Worm (Caenorhabditis elegans): ENCODE data around the gene srj-49.

The srj-49 gene

ce11 chrV:2845771-2846170 is 2.4 kb downstream of the srj-49 start, which contains the start of gene srj-44:
TSS of gene srj-44 (minus strand) at chrV:2845871.
- TF ChIP-seq ccch-3 (GFP tag; optimal IDR thresholded peaks at IDR 0.05) (no peak), chd-7 (tag; optimal IDR thresholded peaks at IDR 0.05) (no peak), B0035.1 (tag; optimal IDR thresholded peaks at IDR 0.05) (no peak), lsy-27 (tag; optimal IDR thresholded peaks at IDR 0.05; ENCODE audit: borderline replicate concordance, insufficient read depth) (no peak), tbp1 (GFP tag; optimal IDR thresholded peaks at IDR 0.05) (no peak), ztf-18 (tag; optimal IDR thresholded peaks at IDR 0.05) (no peak), F33H1.4 (GFP tag; IDR thresholded peaks at IDR 0.05) (no peak), lin-40 (tag; optimal IDR thresholded peaks at IDR 0.05) (no peak), T26A5.8 (tag; optimal IDR thresholded peaks at IDR 0.05) (no peak), tbx-9 (tag; optimal IDR thresholded peaks at IDR 0.05; ENCODE audit: borderline replicate concordance) (no peak), dox-1 (GFP tag; IDR thresholded peaks at IDR 0.05) (no peak), akir-1 (GFP tag; optimal IDR thresholded peaks at IDR 0.05) (no peak), nhr-179 (tag; optimal IDR thresholded peaks at IDR 0.05) (no peak), ztf-25 (GFP tag; IDR thresholded peaks at IDR 0.05) (no peak), hmg-1.2 (GFP tag; IDR thresholded peaks at IDR 0.05) (no peak), nhr-80 (tag; optimal IDR thresholded peaks at IDR 0.05) (no peak)

ce11 chrV:2836501-2836900 is 11.6 kb downstream of the srj-49 start, which contains the start of gene srj-45:
TSS of gene srj-45 (minus strand) at chrV:2836601.
- TF ChIP-seq akir-1 (GFP tag; optimal IDR thresholded peaks at IDR 0.05) (no peak), hlh-12 (tag; optimal IDR thresholded peaks at IDR 0.05) (no peak), nhr-80 (tag; optimal IDR thresholded peaks at IDR 0.05) (no peak), dpff-1 (tag; optimal IDR thresholded peaks at IDR 0.05) (no peak)

DNA sequence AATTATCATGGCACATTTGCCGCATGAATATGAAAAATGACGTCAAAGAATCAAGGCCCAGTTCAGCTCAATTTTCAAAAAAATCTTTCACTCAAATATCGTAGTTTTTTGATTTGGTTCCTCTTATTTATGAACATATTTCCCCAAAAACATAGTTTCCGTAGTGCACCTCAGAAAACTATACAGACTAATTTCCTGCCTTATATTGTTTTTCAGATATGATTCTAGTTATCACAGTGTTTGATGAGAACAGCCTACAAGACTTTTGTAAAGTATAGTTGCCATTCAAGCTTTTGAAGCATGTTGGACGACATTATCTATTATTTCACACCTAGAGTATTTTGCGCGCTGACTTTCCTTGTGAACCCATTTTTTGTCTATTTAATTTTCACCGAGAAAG is 15.5 kb downstream of the srj-49 start, which contains the start of gene srj-50:
Gene srj-50, plus strand, starts transcription at position 301 of the 400 bp plus-strand sequence.
- no peak for TF ChIP-seq attf-3 (GFP tag; conservative IDR thresholded peaks at IDR 0.05)
- no peak for TF ChIP-seq egl-44 (GFP tag; IDR thresholded peaks at IDR 0.05)
- no peak for TF ChIP-seq F57A8.1 (GFP tag; optimal IDR thresholded peaks at IDR 0.05)
- TF ChIP-seq hrde-1 (tag; optimal IDR thresholded peaks at IDR 0.05; ENCODE audit: borderline replicate concordance) = no peak
- TF ChIP-seq nhr-80 (tag; optimal IDR thresholded peaks at IDR 0.05) = no peak
- TF ChIP-seq F23B12.7 (tag; optimal IDR thresholded peaks at IDR 0.05; ENCODE audit: insufficient read depth) = no peak
- no peak for TF ChIP-seq B0261.1 (tag; optimal IDR thresholded peaks at IDR 0.05)
- no peak for TF ChIP-seq C06A6.2 (GFP tag; conservative IDR thresholded peaks at IDR 0.05)
- TF ChIP-seq dpff-1 (tag; optimal IDR thresholded peaks at IDR 0.05) = no peak
- no peak for TF ChIP-seq aptf-2 (GFP tag; conservative IDR thresholded peaks at IDR 0.05)

DNA sequence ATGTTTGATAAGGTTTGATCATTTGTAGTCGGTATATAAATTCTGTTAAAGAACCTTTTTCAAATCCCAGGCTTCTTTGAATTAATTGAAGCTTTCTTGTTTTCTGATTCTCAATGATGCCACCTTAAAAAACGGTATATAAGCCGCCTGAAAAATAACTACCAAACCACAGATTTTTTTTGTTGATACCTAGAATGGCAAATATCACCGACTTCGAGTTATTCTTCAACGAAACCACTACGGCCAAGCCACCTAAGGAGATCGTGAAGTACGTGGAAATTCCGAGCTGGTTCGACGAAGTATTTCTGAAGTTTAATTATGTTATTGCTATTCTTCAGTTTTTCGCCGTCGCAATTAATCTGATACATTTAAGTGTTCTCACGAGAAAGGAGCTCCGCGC is 17.3 kb downstream of the srj-49 start, which contains the start of gene srw-2:
Gene srw-2, plus strand, starts transcription at position 62 of the 400 bp plus-strand sequence.
- TF ChIP-seq attf-6 (GFP tag; IDR thresholded peaks at IDR 0.05) (no peak), ceh-79 (tag; optimal IDR thresholded peaks at IDR 0.05) (no peak), pha-4 (tag; optimal IDR thresholded peaks at IDR 0.05) (no peak), atf-7 (tag; optimal IDR thresholded peaks at IDR 0.05) (no peak), ztf-26 (tag; optimal IDR thresholded peaks at IDR 0.05) (no peak), C17E4.6 (GFP tag; IDR thresholded peaks at IDR 0.05) (no peak), nfya-2 (GFP tag; IDR thresholded peaks at IDR 0.05) (no peak), attf-5 (GFP tag; optimal IDR thresholded peaks at IDR 0.05) (no peak), somi-1 (GFP tag; optimal IDR thresholded peaks at IDR 0.05) (no peak), tbx-9 (tag; optimal IDR thresholded peaks at IDR 0.05; ENCODE audit: borderline replicate concordance) (no peak), dpl-1 (GFP tag; optimal IDR thresholded peaks at IDR 0.05) (no peak), hlh-12 (tag; optimal IDR thresholded peaks at IDR 0.05) (no peak), ztf-18 (tag; optimal IDR thresholded peaks at IDR 0.05) (no peak), ztf-6 (GFP tag; IDR thresholded peaks at IDR 0.05) (no peak), athp-1 (tag; optimal IDR thresholded peaks at IDR 0.05) (no peak), Y67H2A.10 (GFP tag; conservative IDR thresholded peaks at IDR 0.05) (no peak), F37B4.10 (GFP tag; IDR thresholded peaks at IDR 0.05) (no peak), C06A6.2 (GFP tag; conservative IDR thresholded peaks at IDR 0.05) (no peak), ama-1 (optimal IDR thresholded peaks at IDR 0.05) (no peak), ama-1 (GFP tag; optimal IDR thresholded peaks at IDR 0.05) (no peak)
